Worm (Caenorhabditis elegans) whole organism, L4 larva: ENCODE results near the gene T27A1.2.

Experiments
- R02D3.7 ChIP-seq: fragments of 150-350 bp; sonication (generic microtip); optimal IDR thresholded peaks from 3 replicates; lab custom pipeline; 2014; ENCODE audit warnings: missing biosample characterization, missing genetic modification characterization
- ces-1 ChIP-seq: fragments of 150-350 bp; sonication (generic microtip); optimal IDR thresholded peaks from 4 replicates; lab custom pipeline; 2014; ENCODE audit warnings: missing biosample characterization, missing genetic modification reagents, missing genetic modification characterization
- dve-1 ChIP-seq: sonication (generic microtip); optimal IDR thresholded peaks from 2 replicates; lab custom pipeline; 2017; ENCODE audit warnings: antibody characterized with exemption, mild to moderate bottlenecking, missing genetic modification characterization, missing compliant biosample characterization; ENCODE audit not compliant: insufficient read depth
- egl-43 ChIP-seq: fragments of 200-800 bp; sonication (Bioruptor generic); IDR thresholded peaks from 2 replicates; pipeline ENCODE4 v1.3.6; 2022; ENCODE audit warnings: missing genetic modification reagents, missing genetic modification characterization, missing compliant biosample characterization
- fos-1 ChIP-seq: fragments of 150-350 bp; optimal IDR thresholded peaks from 2 replicates; lab custom pipeline; 2014; ENCODE audit warnings: missing biosample characterization, missing genetic modification characterization
- pha-4 ChIP-seq, 2 experiments: fragments of 150-350 bp in 1 of 2; fragments of 200-800 bp in 1 of 2; sonication (Bioruptor generic) in 1 of 2; IDR thresholded peaks in 1 of 2; optimal IDR thresholded peaks in 1 of 2; 2 replicates each; pipeline versions ENCODE4 v1.3.6 to Lab custom; 2014 to 2022; ENCODE audit warnings: missing genetic modification characterization in 2 of 2, missing genetic modification reagents in 2 of 2, missing biosample characterization in 1 of 2, missing compliant biosample characterization in 1 of 2
- snpc-4 ChIP-seq: fragments of 150-350 bp; optimal IDR thresholded peaks from 2 replicates; lab custom pipeline; 2014; ENCODE audit warnings: missing biosample characterization, missing genetic modification characterization
- unc-130 ChIP-seq: sonication (generic microtip); optimal IDR thresholded peaks from 2 replicates; lab custom pipeline; 2016; ENCODE audit warnings: missing genetic modification reagents, missing genetic modification characterization, missing compliant biosample characterization
- ztf-11 ChIP-seq: fragments of 150-350 bp; optimal IDR thresholded peaks from 2 replicates; lab custom pipeline; 2014; ENCODE audit warnings: missing biosample characterization, missing genetic modification characterization

ce11 chrII:511968-512367 is 24.7 kb downstream of the T27A1.2 start:
- no peak for TF ChIP-seq ces-1 (GFP tag; lab: Kevin White, UChicago)
- no peak for TF ChIP-seq egl-43
- no peak for TF ChIP-seq unc-130 (GFP tag; lab: Kevin White, UChicago)
- no peak for TF ChIP-seq pha-4 (GFP tag; IDR thresholded peaks at IDR 0.05; lab: Robert Waterston, UW)
- no peak for TF ChIP-seq pha-4 (tag; optimal IDR thresholded peaks at IDR 0.05; lab: Kevin White, UChicago)
- no peak for TF ChIP-seq dve-1 (tag; lab: Kevin White, UChicago)
- no peak for TF ChIP-seq ztf-11 (tag; lab: Kevin White, UChicago)
- TF ChIP-seq R02D3.7 (tag; lab: Kevin White, UChicago) = no peak
- TF ChIP-seq snpc-4 (tag; lab: Kevin White, UChicago) = no peak
- no peak for TF ChIP-seq fos-1 (tag; lab: Kevin White, UChicago)
